Fruit fly (Drosophila melanogaster) Kc167 (cell line): ENCODE measurements around the gene CG4218.

Experiments
- Myc ChIP-seq: fragments of >200 bp; optimal IDR thresholded peaks from 2 replicates; lab custom pipeline; 2017; ENCODE audit warnings: missing external identifiers
- Sin3A ChIP-seq: fragments of >200 bp; optimal IDR thresholded peaks from 2 replicates; lab custom pipeline; 2018; ENCODE audit warnings: missing external identifiers
- h ChIP-seq: fragments of >200 bp; optimal IDR thresholded peaks from 3 replicates; lab custom pipeline; 2018; ENCODE audit warnings: missing external identifiers
- insv ChIP-seq: fragments of >200 bp; optimal IDR thresholded peaks from 3 replicates; lab custom pipeline; 2018; ENCODE audit warnings: missing external identifiers
- psq ChIP-seq: fragments of >200 bp; optimal IDR thresholded peaks from 2 replicates; lab custom pipeline; 2017; ENCODE audit warnings: missing external identifiers
- ttk ChIP-seq: sonication (Bioruptor generic); optimal IDR thresholded peaks from 2 replicates; lab custom pipeline; 2017; ENCODE audit warnings: missing external identifiers

CG4218 gene

DNA sequence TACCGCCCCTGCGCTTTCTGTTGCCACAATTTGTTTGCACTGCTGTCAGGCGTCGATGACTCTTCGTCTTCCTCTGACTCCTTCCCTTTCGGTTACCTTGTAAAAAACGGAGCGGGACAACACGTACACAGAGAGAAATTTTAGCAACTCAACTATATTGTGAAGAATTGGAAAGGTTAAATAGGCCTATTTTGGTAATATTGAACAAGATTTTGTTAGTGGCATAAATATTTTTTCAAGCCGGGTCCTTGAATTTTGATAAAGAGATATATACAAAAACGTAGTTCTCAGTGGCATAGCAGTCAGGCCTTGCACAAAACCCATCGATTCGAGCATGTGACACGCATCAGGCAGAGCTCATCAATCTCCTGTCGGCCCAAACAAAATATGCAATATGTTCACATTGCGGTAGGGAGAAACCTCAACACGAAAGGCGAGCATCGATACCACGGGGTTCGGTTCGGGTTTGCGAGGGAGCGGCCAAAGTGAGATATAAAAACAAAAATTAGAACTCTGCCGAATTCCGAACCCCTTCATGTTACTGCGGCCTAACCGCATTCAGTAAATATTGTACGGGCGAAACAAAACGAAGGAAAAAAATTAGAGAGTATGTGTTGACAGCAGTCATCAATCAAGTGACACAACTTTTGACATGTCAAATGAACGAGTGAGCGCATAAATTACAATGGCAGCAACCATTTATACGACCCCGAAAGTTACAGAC, 5.1 kb upstream of the CG4218 start:
- TF ChIP-seq Myc (lab: Kevin White, UChicago) (no peak), Sin3A (lab: Kevin White, UChicago) (no peak), psq (lab: Kevin White, UChicago) (no peak), insv (no peak), ttk (lab: Kevin White, UChicago) (no peak), h (lab: Kevin White, UChicago) (no peak)

DNA sequence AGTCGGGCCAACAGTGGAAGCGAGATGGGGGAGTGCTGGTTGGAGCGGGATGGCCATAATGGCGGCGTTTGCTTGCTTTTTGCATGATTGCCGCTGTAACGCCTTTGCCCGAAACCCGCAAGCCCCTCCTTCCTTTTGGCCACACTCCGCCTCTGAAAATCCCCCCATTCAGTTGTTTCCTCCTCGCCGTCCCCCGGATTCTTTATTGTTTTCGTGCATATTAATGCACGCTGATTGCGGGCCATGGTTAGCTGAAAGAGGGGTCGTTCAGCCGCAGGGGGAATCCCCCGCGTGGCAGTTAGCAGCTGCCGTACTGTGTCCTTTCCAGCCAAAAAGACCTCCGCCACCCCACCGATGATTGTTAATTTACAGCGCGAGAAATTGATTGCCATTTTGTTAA, 3.9 kb upstream of the CG4218 start:
- TF ChIP-seq Sin3A (lab: Kevin White, UChicago) (no peak), psq (lab: Kevin White, UChicago) (no peak), ttk (lab: Kevin White, UChicago) (no peak), insv (no peak), Myc (lab: Kevin White, UChicago) (no peak), h (lab: Kevin White, UChicago) (no peak)

DNA sequence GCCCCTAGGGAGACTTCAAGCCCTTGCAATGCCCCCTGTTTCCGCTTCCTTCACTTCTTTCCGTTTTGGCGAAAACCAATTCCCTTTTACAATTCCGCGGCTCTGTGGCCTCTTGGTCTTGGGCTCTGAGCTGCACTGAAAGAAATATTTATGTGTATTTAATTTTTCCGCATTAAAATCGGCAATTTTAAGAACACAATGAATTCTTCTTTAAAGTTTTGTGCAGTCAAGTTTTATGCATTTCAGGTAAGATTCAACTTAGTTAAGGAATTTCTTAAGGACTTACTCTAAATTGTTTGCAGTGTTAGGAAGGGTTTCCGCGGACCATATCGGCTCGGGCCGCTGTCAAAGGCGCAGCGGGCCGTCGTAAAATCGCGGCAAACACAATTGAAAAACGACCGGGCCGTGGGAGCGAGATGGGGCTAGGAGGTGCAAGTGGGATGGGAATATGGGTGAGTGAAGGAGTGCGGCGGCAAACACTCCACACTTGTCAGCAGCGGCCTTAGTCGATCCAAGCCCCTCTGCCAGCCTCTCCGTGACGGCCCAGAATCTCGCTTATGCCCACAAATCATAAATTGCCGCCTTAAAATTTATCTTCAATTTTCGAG, 3.3 kb upstream of the CG4218 start:
- TF ChIP-seq h (lab: Kevin White, UChicago) = no peak
- no peak for TF ChIP-seq insv
- TF ChIP-seq Myc (lab: Kevin White, UChicago) = no peak
- TF ChIP-seq ttk (lab: Kevin White, UChicago) = no peak
- no peak for TF ChIP-seq psq (lab: Kevin White, UChicago)
- TF ChIP-seq Sin3A (lab: Kevin White, UChicago) = no peak

DNA sequence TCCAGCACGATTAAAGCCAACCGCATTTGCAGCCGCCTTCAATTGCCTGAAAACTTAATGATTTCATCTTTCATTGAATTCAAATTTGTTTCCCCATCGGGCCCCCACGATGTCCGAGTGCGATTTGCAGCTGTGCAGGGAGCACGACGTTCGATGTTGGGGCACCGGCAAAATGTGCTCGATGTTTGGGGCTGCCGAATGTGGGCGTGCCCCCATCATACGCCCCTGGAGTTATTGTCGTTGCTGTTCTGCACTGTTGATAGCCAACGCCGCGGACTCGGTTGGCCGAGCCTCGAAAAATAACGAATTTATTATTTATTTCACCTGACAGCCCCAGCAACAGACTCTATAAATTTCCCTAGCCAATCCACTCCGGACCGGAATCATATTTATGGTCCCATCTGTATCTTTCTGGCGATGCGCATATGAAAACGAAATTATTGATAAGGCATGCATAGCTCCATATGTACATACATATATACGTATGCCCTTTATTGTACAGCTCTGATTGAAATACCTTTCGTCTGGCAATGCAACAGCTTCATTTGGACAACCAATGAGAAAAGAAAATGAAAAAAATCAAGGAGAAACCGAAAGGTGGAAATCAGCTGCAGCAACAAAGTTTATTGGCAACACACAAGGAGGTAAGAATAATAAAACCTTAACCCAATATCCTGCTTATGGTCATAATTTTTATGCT, 1.9 kb upstream of the CG4218 start:
- TF ChIP-seq psq (lab: Kevin White, UChicago) (no peak), ttk (lab: Kevin White, UChicago) (no peak), Sin3A (lab: Kevin White, UChicago) (no peak), Myc (lab: Kevin White, UChicago) (no peak), insv (no peak), h (lab: Kevin White, UChicago) (no peak)

DNA sequence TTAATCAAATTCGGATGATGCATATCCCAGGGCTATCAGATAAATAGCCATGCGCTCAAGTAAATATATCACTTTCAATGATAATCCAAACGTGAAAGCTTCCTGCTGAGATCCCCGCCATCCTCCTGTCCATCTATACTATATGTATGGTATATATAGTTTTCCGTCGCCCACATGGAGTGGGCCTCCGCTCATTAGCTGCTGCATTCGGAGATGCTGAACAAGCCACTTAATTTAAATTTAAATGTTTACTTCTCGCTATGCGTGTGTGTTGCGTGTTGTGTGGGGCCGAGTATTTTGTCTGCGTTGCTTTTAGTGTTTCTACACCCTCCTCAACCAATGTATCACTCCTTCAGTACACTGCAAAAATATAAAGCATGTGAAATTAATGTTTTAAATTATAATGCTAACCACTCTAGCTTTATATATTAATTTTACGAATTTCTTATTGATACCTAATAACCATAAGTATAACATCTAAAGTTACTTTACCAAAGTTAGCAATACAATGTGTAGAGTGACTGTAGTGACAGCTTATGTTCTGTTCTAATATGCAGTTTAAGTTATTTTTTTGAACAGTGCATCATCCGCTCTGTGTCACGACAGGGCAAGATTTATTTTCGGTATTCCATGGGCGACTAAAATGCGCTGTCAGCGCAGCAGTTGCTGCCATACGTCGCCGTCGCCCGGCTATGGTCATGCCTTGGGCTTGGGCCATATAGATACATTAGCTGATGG, 2.1 kb downstream of the CG4218 start:
- TF ChIP-seq h (lab: Kevin White, UChicago) (no peak), Myc (lab: Kevin White, UChicago) (no peak)

DNA sequence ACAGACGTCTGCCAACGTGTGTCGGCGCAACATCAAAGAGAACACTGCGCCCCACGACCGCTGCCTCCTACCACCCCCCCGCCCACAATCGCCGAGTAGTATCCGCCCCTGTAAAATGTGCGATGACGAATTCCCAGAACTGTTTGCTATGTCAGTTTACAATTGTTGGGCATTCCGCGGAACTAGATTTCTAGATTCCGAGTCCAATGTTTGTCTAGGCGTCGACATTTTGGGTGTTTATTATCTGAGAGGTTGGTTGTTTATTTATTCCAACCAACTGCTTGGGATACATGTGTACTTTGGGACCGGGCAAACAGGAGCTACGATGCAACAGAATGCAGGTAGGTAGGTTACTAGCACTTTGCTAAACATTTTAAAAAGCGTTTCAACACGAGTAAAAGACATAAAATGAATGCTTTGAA, 3.6 kb downstream of the CG4218 start:
- TF ChIP-seq Sin3A (lab: Kevin White, UChicago) (no peak), psq (lab: Kevin White, UChicago) (no peak), ttk (lab: Kevin White, UChicago) (no peak), insv (no peak), h (lab: Kevin White, UChicago) (no peak), Myc (lab: Kevin White, UChicago) (no peak)

DNA sequence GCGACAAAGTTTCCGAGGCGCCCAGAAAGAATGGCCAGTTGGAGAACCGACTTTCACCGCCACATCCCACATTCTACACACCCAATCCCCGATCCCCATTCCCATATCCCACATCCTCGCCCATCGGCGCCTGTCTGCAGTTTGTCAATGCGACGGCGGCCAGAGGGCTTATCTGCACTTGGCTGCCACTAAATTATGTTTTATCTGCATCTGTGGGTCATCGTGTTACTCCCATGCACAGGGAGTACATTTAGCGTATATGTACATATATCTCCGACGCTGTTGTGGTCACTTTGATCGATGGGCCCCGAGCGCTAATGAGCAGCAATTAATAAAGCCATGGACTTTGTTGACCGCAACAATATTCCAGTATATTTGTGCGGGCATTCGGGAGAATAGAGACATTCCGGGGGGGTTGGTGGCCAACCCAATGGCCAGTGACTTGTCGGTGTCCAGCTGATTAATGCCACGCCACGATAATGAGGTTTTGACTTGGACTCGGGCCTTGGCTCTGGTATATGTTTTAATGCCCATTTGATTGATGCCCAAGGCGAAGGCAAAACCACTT, 8.3 kb downstream of the CG4218 start:
- no peak for TF ChIP-seq Myc (lab: Kevin White, UChicago)
- TF ChIP-seq insv = no peak
- no peak for TF ChIP-seq h (lab: Kevin White, UChicago)
- no peak for TF ChIP-seq ttk (lab: Kevin White, UChicago)
- no peak for TF ChIP-seq Sin3A (lab: Kevin White, UChicago)
- no peak for TF ChIP-seq psq (lab: Kevin White, UChicago)

DNA sequence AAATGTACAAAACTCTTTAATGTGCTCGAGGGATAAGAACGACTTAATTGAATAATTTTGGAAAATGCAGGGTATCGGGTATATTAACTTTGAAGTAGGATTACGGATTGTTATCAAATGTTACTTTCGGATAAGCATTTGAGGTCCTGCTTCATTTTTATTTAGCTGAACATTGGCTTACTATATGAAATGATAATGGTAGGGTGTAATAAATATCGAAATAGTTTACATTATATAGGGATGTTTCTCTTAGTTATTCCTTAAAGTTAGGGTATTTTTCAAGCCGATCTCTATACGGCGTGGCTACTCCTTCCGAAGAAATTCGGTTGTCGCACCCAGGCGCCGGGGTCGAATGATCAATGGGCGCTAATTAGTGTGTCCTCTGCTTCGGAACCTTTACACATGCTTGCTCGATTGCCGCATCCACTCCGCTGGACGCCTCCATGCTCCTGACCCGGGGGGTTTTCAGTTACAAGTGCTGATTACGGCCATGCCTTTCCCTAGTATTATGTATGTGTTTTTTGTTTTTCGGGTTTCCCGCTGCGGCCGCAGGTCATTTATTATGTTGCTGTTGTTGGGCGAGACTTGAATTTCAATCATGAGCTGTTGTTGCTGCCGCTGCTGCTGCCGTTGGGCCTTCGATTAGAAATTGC, 8.9 kb downstream of the CG4218 start:
- TF ChIP-seq psq (lab: Kevin White, UChicago) (no peak), ttk (lab: Kevin White, UChicago) (no peak), Sin3A (lab: Kevin White, UChicago) (no peak), h (lab: Kevin White, UChicago) (no peak), Myc (lab: Kevin White, UChicago) (no peak), insv (no peak)

DNA sequence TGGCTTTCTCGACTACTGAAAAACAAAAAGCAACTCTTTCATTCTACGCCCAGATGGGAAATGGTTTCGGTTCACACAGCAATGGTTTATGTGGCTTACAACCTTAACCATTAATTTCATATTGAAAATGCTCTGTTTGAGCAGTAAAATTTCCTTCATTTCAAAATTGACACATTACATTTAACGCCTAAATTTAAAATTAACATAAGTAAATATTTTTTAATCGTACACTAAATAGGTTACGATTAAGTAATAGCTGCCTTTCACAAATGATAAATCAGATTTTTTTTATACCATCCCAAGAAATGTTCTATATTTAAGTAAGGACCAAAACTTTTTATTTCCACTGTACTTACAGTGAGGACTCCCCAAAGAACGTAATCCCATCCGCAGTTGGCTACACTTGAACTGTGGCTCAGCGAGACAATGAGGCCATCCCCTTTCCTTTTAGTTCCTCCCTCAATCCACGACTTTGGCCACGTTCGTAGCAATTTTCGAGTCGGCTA, 10.0 kb downstream of the CG4218 start:
- TF ChIP-seq ttk (lab: Kevin White, UChicago) (no peak), psq (lab: Kevin White, UChicago) (no peak), Sin3A (lab: Kevin White, UChicago) (no peak), h (lab: Kevin White, UChicago) (no peak), Myc (lab: Kevin White, UChicago) (no peak), insv (no peak)

DNA sequence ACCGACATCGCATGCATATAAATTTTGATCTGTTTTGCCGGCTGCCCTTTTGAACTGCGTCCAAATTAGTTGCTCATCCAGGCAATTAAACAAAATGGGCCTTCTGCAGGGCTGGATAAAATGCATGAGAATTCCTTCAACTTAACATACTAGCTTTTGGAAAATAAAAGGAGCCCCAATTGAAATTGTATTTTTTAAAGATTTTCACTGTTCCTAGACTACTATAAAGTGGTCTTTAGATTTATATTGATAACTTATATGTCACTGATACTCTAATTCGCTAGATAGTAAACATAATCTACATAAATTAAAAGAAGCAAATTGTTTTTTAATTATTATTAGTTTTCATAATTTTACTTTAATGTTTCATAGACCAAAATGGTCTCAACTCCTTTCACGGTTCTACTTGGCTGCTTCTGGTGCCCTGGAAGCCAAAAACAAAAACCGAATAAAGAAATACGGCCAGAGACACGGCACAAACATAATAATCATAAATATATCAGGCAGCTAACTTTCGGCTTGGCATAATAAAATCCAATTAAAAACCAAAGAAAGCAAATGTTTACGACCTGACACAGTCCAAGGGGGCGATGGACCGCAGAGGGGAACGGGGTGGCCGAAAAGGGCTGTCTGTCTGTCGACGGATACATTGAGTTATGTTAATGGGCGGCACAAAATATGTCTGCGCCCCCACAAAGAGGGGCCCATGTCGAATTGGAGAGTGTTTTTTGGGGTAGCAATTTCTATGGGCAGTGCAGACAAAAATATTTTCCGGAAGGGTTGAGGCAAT, 11.3 kb downstream of the CG4218 start:
- no peak for TF ChIP-seq Myc (lab: Kevin White, UChicago)
- no peak for TF ChIP-seq Sin3A (lab: Kevin White, UChicago)
- TF ChIP-seq h (lab: Kevin White, UChicago) = no peak
- no peak for TF ChIP-seq psq (lab: Kevin White, UChicago)
- no peak for TF ChIP-seq insv
- TF ChIP-seq ttk (lab: Kevin White, UChicago) = no peak
